Fruit fly (Drosophila melanogaster) whole organism, adult: Measurements from ENCODE around the gene CG43658.
A peak's percentile ranks its signal among the peaks of the same experiment; 100 is the strongest.

Experiments
- CG11617 ChIP-seq: fragments of 200-800 bp; sonication (Bioruptor generic); optimal IDR thresholded peaks from 2 replicates; lab custom pipeline; 2017; ENCODE audit warnings: mild to moderate bottlenecking, missing biosample characterization, missing genetic modification reagents, missing genetic modification characterization
- CG12768 ChIP-seq: fragments of 200-800 bp; sonication (Bioruptor generic); optimal IDR thresholded peaks from 2 replicates; lab custom pipeline; 2017; ENCODE audit warnings: missing biosample characterization, missing genetic modification characterization, mild to moderate bottlenecking, moderate library complexity, missing genetic modification reagents
- CG14711 ChIP-seq: fragments of 200-800 bp; sonication (Bioruptor generic); optimal IDR thresholded peaks from 2 replicates; lab custom pipeline; 2018; ENCODE audit warnings: missing biosample characterization, mild to moderate bottlenecking, missing genetic modification characterization, moderate library complexity
- CG1620 ChIP-seq: fragments of 200-800 bp; sonication (Bioruptor generic); optimal IDR thresholded peaks from 2 replicates; lab custom pipeline; 2016; ENCODE audit warnings: missing biosample characterization, missing genetic modification characterization
- CG33017 ChIP-seq: fragments of 200-800 bp; sonication (Bioruptor generic); optimal IDR thresholded peaks from 2 replicates; lab custom pipeline; 2018; ENCODE audit warnings: missing biosample characterization, mild to moderate bottlenecking, missing genetic modification characterization, moderate library complexity
- CG5204 ChIP-seq: fragments of 200-800 bp; sonication (Bioruptor generic); optimal IDR thresholded peaks from 2 replicates; lab custom pipeline; 2016; ENCODE audit warnings: missing biosample characterization, missing genetic modification characterization
- CG7045 ChIP-seq: fragments of 200-800 bp; sonication (Bioruptor generic); optimal IDR thresholded peaks from 2 replicates; lab custom pipeline; 2017; ENCODE audit warnings: missing biosample characterization, mild to moderate bottlenecking, missing genetic modification characterization
- CG7101 ChIP-seq: fragments of 200-800 bp; sonication (Bioruptor generic); optimal IDR thresholded peaks from 2 replicates; lab custom pipeline; 2018; ENCODE audit warnings: missing biosample characterization, mild to moderate bottlenecking, missing genetic modification characterization, moderate library complexity
- Clk ChIP-seq: fragments of 200-800 bp; sonication (Bioruptor generic); optimal IDR thresholded peaks from 2 replicates; lab custom pipeline; 2017; ENCODE audit warnings: missing biosample characterization, missing genetic modification characterization
- Crg-1 ChIP-seq: fragments of 200-800 bp; sonication (Bioruptor generic); optimal IDR thresholded peaks from 2 replicates; lab custom pipeline; 2016; ENCODE audit warnings: missing biosample characterization, missing genetic modification characterization
- Hr96 ChIP-seq: fragments of 200-800 bp; sonication (Bioruptor generic); optimal IDR thresholded peaks from 2 replicates; lab custom pipeline; 2016; ENCODE audit warnings: missing biosample characterization, missing genetic modification characterization
- Mnt ChIP-seq: fragments of 200-800 bp; sonication (Bioruptor generic); optimal IDR thresholded peaks from 2 replicates; lab custom pipeline; 2016; ENCODE audit warnings: missing biosample characterization, mild to moderate bottlenecking, missing genetic modification characterization
- bab1 ChIP-seq: fragments of 200-800 bp; sonication (Bioruptor generic); optimal IDR thresholded peaks from 3 replicates; lab custom pipeline; 2019; ENCODE audit warnings: missing biosample characterization, mild to moderate bottlenecking, missing genetic modification characterization, moderate library complexity
- cic ChIP-seq: fragments of 200-800 bp; sonication (Bioruptor generic); optimal IDR thresholded peaks from 2 replicates; lab custom pipeline; 2017; ENCODE audit warnings: missing biosample characterization, mild to moderate bottlenecking, missing genetic modification characterization, moderate library complexity
- cnc ChIP-seq, 2 experiments: fragments of >200 bp; optimal IDR thresholded peaks; 2 replicates each; lab custom pipeline; 2017
- kay ChIP-seq: fragments of 200-800 bp; sonication (Bioruptor generic); peaks from one replicate; lab custom pipeline; 2016; ENCODE audit warnings: missing biosample characterization, missing genetic modification characterization, borderline replicate concordance
- ovo ChIP-seq: fragments of 200-800 bp; sonication (Bioruptor generic); optimal IDR thresholded peaks from 2 replicates; lab custom pipeline; 2016; ENCODE audit warnings: missing biosample characterization, missing genetic modification characterization
- pad ChIP-seq: fragments of 200-800 bp; sonication (Bioruptor generic); optimal IDR thresholded peaks from 3 replicates; lab custom pipeline; 2017; ENCODE audit warnings: missing biosample characterization, missing genetic modification characterization, mild to moderate bottlenecking, moderate library complexity, missing genetic modification reagents
- tj ChIP-seq: fragments of 200-800 bp; sonication (Bioruptor generic); optimal IDR thresholded peaks from 3 replicates; lab custom pipeline; 2017; ENCODE audit warnings: missing biosample characterization, mild to moderate bottlenecking, missing genetic modification characterization, moderate library complexity
- toe ChIP-seq: fragments of 200-800 bp; sonication (Bioruptor generic); optimal IDR thresholded peaks from 2 replicates; lab custom pipeline; 2016; ENCODE audit warnings: missing biosample characterization, missing genetic modification characterization

Gene CG43658

DNA sequence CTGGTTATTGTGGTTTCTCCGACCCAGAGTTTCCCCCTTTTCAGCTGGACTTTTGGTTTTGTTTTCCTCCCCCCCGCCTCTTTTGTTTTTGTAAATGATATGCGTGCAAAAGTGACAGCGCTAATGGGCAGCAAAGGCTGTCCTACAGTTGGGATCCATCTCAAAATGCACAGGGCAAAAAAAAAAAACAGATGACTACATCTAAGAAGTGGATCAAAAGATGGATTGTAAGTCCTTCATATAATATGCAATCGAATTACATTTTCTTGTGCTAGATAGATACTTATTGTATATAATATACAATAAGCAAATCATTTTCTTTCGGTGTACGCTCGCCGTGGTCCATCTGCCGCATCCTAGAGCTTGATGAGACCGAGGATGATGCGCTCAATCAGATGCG, 18.3 kb downstream of the CG43658 start:
- TF ChIP-seq Clk (GFP tag; lab: Kevin White, UChicago) = no peak
- TF ChIP-seq cnc (optimal IDR thresholded peaks at IDR 0.05; lab: Kevin White, UChicago) = no peak
- no peak for TF ChIP-seq CG14711 (tag; lab: Kevin White, UChicago)
- TF ChIP-seq ovo (GFP tag; lab: Kevin White, UChicago) = no peak
- no peak for TF ChIP-seq Hr96
- no peak for TF ChIP-seq tj (GFP tag; lab: Kevin White, UChicago)

DNA sequence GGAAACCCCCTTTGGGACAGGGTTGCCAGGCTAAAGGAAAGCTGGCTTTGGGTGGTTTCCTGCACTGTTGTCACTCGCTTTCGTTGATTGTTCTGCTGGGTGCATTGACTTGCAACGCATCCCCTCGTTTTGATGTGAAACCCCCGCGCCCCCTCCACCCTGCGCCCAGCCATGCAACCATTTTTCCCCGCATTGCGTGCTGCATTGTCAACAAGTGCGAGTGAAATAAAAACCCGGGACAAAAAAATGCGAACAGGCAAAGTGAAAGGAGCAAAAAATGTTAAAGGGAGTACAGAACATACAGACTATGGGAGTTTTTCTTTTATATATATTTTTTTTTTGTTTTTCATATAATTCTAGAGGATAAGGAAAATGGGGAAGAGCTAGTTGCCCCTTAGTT, 22.6 kb downstream of the CG43658 start:
- no peak for TF ChIP-seq Crg-1
- no peak for TF ChIP-seq pad (GFP tag; lab: Kevin White, UChicago)
- no peak for TF ChIP-seq CG5204
- no peak for TF ChIP-seq cic
- no peak for TF ChIP-seq toe
- no peak for TF ChIP-seq bab1 (GFP tag; lab: Kevin White, UChicago)

DNA sequence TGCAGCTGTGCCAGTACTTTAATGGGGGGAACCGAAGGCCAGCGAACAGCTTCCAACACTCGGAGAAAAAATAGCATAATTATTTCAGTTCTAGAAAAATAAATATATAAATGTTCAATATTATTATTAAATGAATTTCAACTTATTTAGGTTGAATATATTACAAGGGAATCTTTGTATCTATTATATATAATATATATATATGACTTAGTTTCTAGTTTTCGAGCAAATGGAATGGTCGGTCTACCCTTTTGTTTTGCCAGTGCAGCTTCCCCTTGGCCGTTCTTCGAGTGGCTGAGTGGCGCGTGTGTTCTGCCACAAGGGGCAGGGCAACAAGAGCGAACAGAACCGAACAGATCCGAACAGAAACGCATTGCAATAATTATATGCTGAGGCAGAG, 23.7 kb downstream of the CG43658 start:
- TF ChIP-seq Hr96 (no peak), CG7101 (tag; lab: Kevin White, UChicago) (no peak), CG12768 (no peak)

DNA sequence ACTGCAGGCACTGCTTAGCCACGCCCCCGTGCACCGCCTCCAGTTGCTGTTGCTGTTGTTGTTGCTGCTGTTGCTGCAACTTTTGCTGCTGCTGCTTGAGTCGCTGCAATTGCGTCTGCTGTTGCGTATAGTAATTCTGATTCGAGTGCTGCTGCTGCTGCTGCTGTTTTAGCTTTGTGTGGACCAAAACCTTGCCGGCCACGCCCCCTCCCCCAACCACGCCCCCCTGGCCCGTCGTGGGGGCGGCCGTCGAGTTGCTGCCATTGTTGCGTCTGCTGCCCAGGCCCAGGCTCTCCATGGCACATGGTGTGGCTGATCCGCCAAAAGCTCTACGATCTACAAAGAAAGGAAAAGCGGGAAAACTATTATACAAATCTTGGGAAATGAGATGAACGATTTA, 26.7 kb downstream of the CG43658 start:
- TF ChIP-seq cic (no peak), toe (no peak), kay (GFP tag; lab: Kevin White, UChicago) (no peak), bab1 (GFP tag; lab: Kevin White, UChicago) (no peak), pad (GFP tag; lab: Kevin White, UChicago) (no peak), Mnt (GFP tag; lab: Kevin White, UChicago) (no peak), CG12768 (no peak), Hr96 (no peak), CG5204 (no peak), CG33017 (tag; lab: Kevin White, UChicago) (no peak), CG7101 (tag; lab: Kevin White, UChicago) (no peak), Clk (GFP tag; lab: Kevin White, UChicago) (no peak), ovo (GFP tag; lab: Kevin White, UChicago) (no peak), Crg-1 (no peak), CG11617 (no peak), tj (GFP tag; lab: Kevin White, UChicago) (no peak), CG7045 (no peak), cnc (optimal IDR thresholded peaks at IDR 0.05; lab: Kevin White, UChicago) (no peak)

DNA sequence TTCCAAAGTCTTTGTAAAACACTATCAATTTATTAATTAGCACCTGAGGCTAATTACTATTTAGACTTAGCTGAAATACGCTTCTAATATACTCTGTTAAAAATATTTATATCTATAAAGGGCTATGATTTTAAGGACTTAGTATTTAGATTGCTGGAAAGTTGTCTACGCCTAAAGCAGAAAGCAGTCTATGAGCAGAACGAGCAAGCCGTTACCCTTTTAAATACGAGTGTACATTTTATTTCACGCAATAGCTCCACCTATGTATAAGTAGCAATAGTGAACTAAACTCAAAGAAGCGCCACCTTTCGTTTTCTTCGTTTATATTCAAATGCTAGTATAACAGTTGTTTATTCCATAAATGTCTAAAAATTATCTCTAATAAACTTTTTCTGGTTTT, 28.8 kb downstream of the CG43658 start:
- peak; percentile 87 for TF ChIP-seq bab1 (GFP tag; lab: Kevin White, UChicago)
- no peak for TF ChIP-seq CG14711 (tag; lab: Kevin White, UChicago)

DNA sequence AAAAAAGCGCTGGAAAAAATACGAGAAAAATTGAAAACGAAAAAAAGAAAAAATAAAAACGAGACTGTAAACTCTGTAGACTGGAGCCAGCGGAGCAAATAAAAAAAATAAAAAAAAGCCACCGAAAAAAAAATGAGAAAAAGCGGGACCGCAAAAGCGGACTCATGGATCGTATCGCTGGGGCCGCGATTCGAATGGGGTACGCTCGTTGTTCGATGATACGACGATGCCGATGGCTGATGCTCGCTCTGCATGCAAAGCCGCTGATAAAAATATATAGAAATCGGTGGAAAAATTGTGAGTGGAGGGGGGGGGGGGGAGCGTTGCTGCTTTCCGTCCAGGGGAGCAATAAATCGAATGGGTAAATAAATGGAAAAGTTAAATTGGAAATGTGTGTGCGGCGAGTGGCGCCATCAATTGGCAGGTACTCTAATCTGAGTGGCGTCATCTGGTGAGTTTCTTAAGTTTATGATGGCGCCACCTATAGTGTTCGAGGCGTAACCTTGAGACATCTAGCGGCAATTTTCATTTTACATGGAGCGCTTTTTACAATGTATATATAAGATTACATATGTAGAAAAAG, 29.3 kb downstream of the CG43658 start:
- TF ChIP-seq Clk (GFP tag; lab: Kevin White, UChicago) (no peak), toe (peak; percentile 22), pad (GFP tag; lab: Kevin White, UChicago) (peak; percentile 38), CG7045 (no peak), bab1 (GFP tag; lab: Kevin White, UChicago) (no peak), tj (GFP tag; lab: Kevin White, UChicago) (peak; percentile 3), CG5204 (peak; percentile 24), CG11617 (no peak), Hr96 (peak; percentile 75), cnc (optimal IDR thresholded peaks at IDR 0.05; lab: Kevin White, UChicago) (no peak), CG14711 (tag; lab: Kevin White, UChicago) (no peak), CG12768 (no peak), CG1620 (peak; percentile 78), CG7101 (tag; lab: Kevin White, UChicago) (peak; percentile 22), CG33017 (tag; lab: Kevin White, UChicago) (no peak), kay (GFP tag; lab: Kevin White, UChicago) (no peak), cic (no peak), ovo (GFP tag; lab: Kevin White, UChicago) (peak; percentile 9), Mnt (GFP tag; lab: Kevin White, UChicago) (no peak), Crg-1 (peak; percentile 34)

DNA sequence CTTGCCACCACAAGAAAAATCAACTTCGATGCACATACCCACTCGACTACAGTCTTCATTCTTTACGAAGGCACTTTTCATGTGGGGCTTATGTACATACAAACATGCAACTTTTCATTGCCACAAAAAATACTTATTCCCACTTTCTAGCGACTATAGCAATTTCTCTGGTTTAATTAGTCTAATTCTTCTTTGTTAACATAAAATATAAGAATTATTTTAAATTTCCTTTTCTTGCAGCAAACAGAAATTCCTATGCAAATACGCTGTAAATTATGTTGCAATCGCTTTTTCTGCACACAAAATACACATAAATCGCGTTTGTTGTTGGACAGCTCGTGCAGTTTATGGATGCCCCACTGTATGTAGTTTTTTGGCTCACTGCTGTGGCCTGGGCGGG, 36.6 kb downstream of the CG43658 start:
- no peak for TF ChIP-seq kay (GFP tag; lab: Kevin White, UChicago)
- TF ChIP-seq Mnt (GFP tag; lab: Kevin White, UChicago) = no peak
- TF ChIP-seq CG5204 = no peak
- TF ChIP-seq CG1620 = no peak
- no peak for TF ChIP-seq CG11617
- TF ChIP-seq Crg-1 = no peak
- no peak for TF ChIP-seq bab1 (GFP tag; lab: Kevin White, UChicago)
- TF ChIP-seq CG33017 (tag; lab: Kevin White, UChicago) = no peak
- TF ChIP-seq cic = no peak
- no peak for TF ChIP-seq tj (GFP tag; lab: Kevin White, UChicago)
- no peak for TF ChIP-seq CG12768

DNA sequence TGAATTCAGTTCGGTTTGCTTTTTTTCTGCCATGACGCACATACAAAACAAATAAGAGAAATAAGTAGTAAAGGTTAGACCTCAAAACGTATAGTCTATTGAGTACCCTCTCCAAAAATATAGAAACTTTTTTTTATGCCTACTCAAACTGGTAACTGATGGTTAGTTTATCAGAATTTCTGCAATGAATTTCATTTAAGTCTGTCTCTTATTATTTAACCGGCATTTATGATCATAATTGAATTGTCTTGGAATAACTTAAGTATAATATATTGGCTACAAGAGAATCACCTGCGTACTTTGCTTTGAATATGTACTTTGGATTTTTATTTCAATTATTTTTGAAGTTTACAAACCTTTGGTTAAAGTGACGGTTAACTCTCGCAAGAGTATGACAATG, 37.4 kb downstream of the CG43658 start:
- no peak for TF ChIP-seq CG7101 (tag; lab: Kevin White, UChicago)
- TF ChIP-seq bab1 (GFP tag; lab: Kevin White, UChicago) = peak; percentile 29
- TF ChIP-seq CG14711 (tag; lab: Kevin White, UChicago) = peak; percentile 2
